Worm (Caenorhabditis elegans) whole organism, L2 larva: ENCODE data around the gene sulp-8.

Experiments
- alr-1 ChIP-seq: fragments of 150-350 bp; optimal IDR thresholded peaks from 2 replicates; lab custom pipeline; 2014; ENCODE audit warnings: missing biosample characterization, missing genetic modification characterization
- ama-1 ChIP-seq: fragments of 150-350 bp; optimal IDR thresholded peaks from 2 replicates; lab custom pipeline; 2018; ENCODE audit warnings: inconsistent platforms
- ceh-16 ChIP-seq: fragments of 150-350 bp; optimal IDR thresholded peaks from 2 replicates; lab custom pipeline; 2014; ENCODE audit warnings: missing biosample characterization, missing genetic modification characterization
- dmd-4 ChIP-seq: sonication (generic microtip); optimal IDR thresholded peaks from 2 replicates; lab custom pipeline; 2017; ENCODE audit warnings: missing biosample characterization, missing genetic modification characterization
- fos-1 ChIP-seq: fragments of 150-350 bp; optimal IDR thresholded peaks from 2 replicates; lab custom pipeline; 2014; ENCODE audit warnings: missing biosample characterization, missing genetic modification characterization
- lin-39 ChIP-seq: fragments of 150-350 bp; optimal IDR thresholded peaks from 2 replicates; lab custom pipeline; 2014; ENCODE audit warnings: missing biosample characterization, missing genetic modification reagents, missing genetic modification characterization
- nhr-77 ChIP-seq: fragments of 150-350 bp; optimal IDR thresholded peaks from 2 replicates; lab custom pipeline; 2014; ENCODE audit warnings: missing biosample characterization, missing genetic modification characterization
- sma-3 ChIP-seq: sonication (generic microtip); optimal IDR thresholded peaks from 2 replicates; lab custom pipeline; 2016; ENCODE audit warnings: missing genetic modification reagents, missing genetic modification characterization, missing compliant biosample characterization
- snpc-4 ChIP-seq: fragments of 150-350 bp; optimal IDR thresholded peaks from 2 replicates; lab custom pipeline; 2014; ENCODE audit warnings: missing biosample characterization, missing genetic modification characterization
- unc-62 ChIP-seq: fragments of 150-350 bp; optimal IDR thresholded peaks from 2 replicates; lab custom pipeline; 2014; ENCODE audit warnings: missing biosample characterization, missing genetic modification reagents, missing genetic modification characterization
- zag-1 ChIP-seq: fragments of 150-350 bp; optimal IDR thresholded peaks from 2 replicates; lab custom pipeline; 2014; ENCODE audit warnings: missing biosample characterization, missing genetic modification characterization
- ztf-11 ChIP-seq: sonication (generic microtip); optimal IDR thresholded peaks from 2 replicates; lab custom pipeline; 2017; ENCODE audit warnings: missing biosample characterization, missing genetic modification characterization

DNA sequence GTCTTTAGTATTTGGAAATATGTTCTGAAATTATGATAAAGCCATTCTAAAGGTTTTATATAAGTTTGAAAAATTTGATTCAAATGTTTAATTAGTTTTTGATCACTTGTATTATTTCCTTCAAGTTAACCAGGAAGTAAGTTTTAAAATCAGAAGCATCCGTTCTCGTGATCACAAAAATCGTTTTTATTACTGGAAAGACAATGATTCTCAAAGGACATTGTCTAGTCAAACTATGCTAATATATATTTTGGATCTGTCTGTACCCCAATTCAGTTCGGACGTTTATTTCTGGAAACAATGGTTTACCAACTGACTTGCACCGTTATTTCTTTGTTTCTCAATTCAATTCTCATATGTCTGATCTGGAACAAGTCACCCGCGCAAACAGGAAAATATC is 42.9 kb upstream of the sulp-8 start, which contains the start of gene str-188:
- TF ChIP-seq alr-1 (tag; lab: Kevin White, UChicago) (no peak), unc-62 (no peak), ztf-11 (tag; lab: Kevin White, UChicago) (no peak), ama-1 (lab: Kevin White, UChicago) (no peak), nhr-77 (tag; lab: Kevin White, UChicago) (no peak), fos-1 (no peak), zag-1 (tag; lab: Kevin White, UChicago) (no peak), snpc-4 (tag; lab: Kevin White, UChicago) (no peak), ceh-16 (tag; lab: Kevin White, UChicago) (no peak), lin-39 (tag; lab: Kevin White, UChicago) (no peak), dmd-4 (tag; lab: Kevin White, UChicago) (no peak), sma-3 (no peak)
